Fruit fly (Drosophila melanogaster) whole organism, embryonic: ENCODE measurements around the gene Pkg21D.

ENCODE experiments used
- Adf1 ChIP-seq: fragments of 200-800 bp; sonication (Bioruptor generic); IDR thresholded peaks from 2 replicates; pipeline ENCODE4 v1.3.6; 2022; ENCODE audit warnings: missing biosample characterization, missing genetic modification characterization
- BtbVII ChIP-seq: fragments of 200-800 bp; sonication (Bioruptor generic); optimal IDR thresholded peaks from 3 replicates; lab custom pipeline; 2017; ENCODE audit warnings: missing biosample characterization, mild to moderate bottlenecking, missing genetic modification characterization
- CG10431 ChIP-seq: fragments of 200-800 bp; sonication (Bioruptor generic); optimal IDR thresholded peaks from 3 replicates; lab custom pipeline; 2018; ENCODE audit warnings: missing biosample characterization, mild to moderate bottlenecking, missing genetic modification characterization
- CG11093 ChIP-seq: fragments of 200-800 bp; sonication (Bioruptor generic); IDR thresholded peaks from 3 replicates; pipeline ENCODE4 v1.3.6; 2022; ENCODE audit warnings: missing biosample characterization, missing genetic modification characterization
- CG14014 ChIP-seq: fragments of 200-800 bp; sonication (Bioruptor generic); IDR thresholded peaks from 2 replicates; pipeline ENCODE4 v1.3.6; 2022; ENCODE audit warnings: missing biosample characterization, missing genetic modification characterization
- CG17359 ChIP-seq: fragments of 200-800 bp; sonication (Bioruptor generic); optimal IDR thresholded peaks from 3 replicates; lab custom pipeline; 2018; ENCODE audit warnings: missing biosample characterization, mild to moderate bottlenecking, missing genetic modification characterization, moderate library complexity
- CG17829 ChIP-seq: fragments of 200-800 bp; optimal IDR thresholded peaks from 2 replicates; lab custom pipeline; 2019; ENCODE audit warnings: missing biosample characterization, mild to moderate bottlenecking, missing genetic modification characterization, moderate library complexity
- CG1792 ChIP-seq: fragments of 200-800 bp; sonication (Bioruptor generic); optimal IDR thresholded peaks from 2 replicates; lab custom pipeline; 2016; ENCODE audit warnings: missing biosample characterization, missing genetic modification characterization
- CG18619 ChIP-seq: fragments of 200-800 bp; sonication (Bioruptor generic); optimal IDR thresholded peaks from 3 replicates; lab custom pipeline; 2017; ENCODE audit warnings: missing biosample characterization, mild to moderate bottlenecking, missing genetic modification characterization
- CG2116 ChIP-seq: fragments of 200-800 bp; sonication (Bioruptor generic); optimal IDR thresholded peaks from 3 replicates; lab custom pipeline; 2018; ENCODE audit warnings: missing biosample characterization, mild to moderate bottlenecking, missing genetic modification characterization
- CG2120 ChIP-seq: fragments of 200-800 bp; sonication (Bioruptor generic); optimal IDR thresholded peaks from 3 replicates; lab custom pipeline; 2016; ENCODE audit warnings: missing biosample characterization, missing genetic modification characterization
- CG30403 ChIP-seq: fragments of 200-800 bp; sonication (Bioruptor generic); optimal IDR thresholded peaks from 3 replicates; lab custom pipeline; 2016; ENCODE audit warnings: missing biosample characterization, missing genetic modification characterization
- CG3163 ChIP-seq: fragments of 200-800 bp; sonication (Bioruptor generic); optimal IDR thresholded peaks from 3 replicates; lab custom pipeline; 2016; ENCODE audit warnings: missing biosample characterization, missing genetic modification characterization
- CG4328 ChIP-seq: fragments of 200-800 bp; sonication (Bioruptor generic); optimal IDR thresholded peaks from 3 replicates; lab custom pipeline; 2017; ENCODE audit warnings: missing biosample characterization, missing genetic modification reagents, missing genetic modification characterization
- CG4820 ChIP-seq: fragments of 200-800 bp; sonication (Bioruptor generic); optimal IDR thresholded peaks from 3 replicates; lab custom pipeline; 2016; ENCODE audit warnings: missing biosample characterization, missing genetic modification characterization
- CG6654 ChIP-seq: fragments of 200-800 bp; sonication (Bioruptor generic); optimal IDR thresholded peaks from 2 replicates; lab custom pipeline; 2017; ENCODE audit warnings: missing biosample characterization, mild to moderate bottlenecking, missing genetic modification characterization
- CG6765 ChIP-seq: fragments of 200-800 bp; sonication (Bioruptor generic); optimal IDR thresholded peaks from 3 replicates; lab custom pipeline; 2017; ENCODE audit warnings: missing biosample characterization, mild to moderate bottlenecking, missing genetic modification characterization
- CG7357 ChIP-seq: fragments of 200-800 bp; sonication (Bioruptor generic); IDR thresholded peaks from 3 replicates; pipeline ENCODE4 v1.3.6; 2022; ENCODE audit warnings: missing biosample characterization, missing genetic modification characterization
- CG8359 ChIP-seq: fragments of 200-800 bp; sonication (Bioruptor generic); optimal IDR thresholded peaks from 2 replicates; lab custom pipeline; 2017; ENCODE audit warnings: missing biosample characterization, mild to moderate bottlenecking, missing genetic modification characterization, borderline replicate concordance
- Dbx ChIP-seq: fragments of 200-800 bp; sonication (Bioruptor generic); IDR thresholded peaks from 3 replicates; pipeline ENCODE4 v1.3.6; 2022; ENCODE audit warnings: missing biosample characterization, missing genetic modification characterization
- Deaf1 ChIP-seq: fragments of 200-800 bp; optimal IDR thresholded peaks from 3 replicates; lab custom pipeline; 2019; ENCODE audit warnings: missing biosample characterization, mild to moderate bottlenecking, missing genetic modification characterization, moderate library complexity
- Dek ChIP-seq: fragments of 200-800 bp; sonication (Bioruptor generic); optimal IDR thresholded peaks from 3 replicates; lab custom pipeline; 2019; ENCODE audit warnings: missing biosample characterization, mild to moderate bottlenecking, missing genetic modification characterization, moderate library complexity
- H2.0 ChIP-seq: fragments of 200-800 bp; sonication (Bioruptor generic); IDR thresholded peaks from 2 replicates; pipeline ENCODE4 v1.3.6; 2022; ENCODE audit warnings: missing biosample characterization, missing genetic modification characterization
- HHEX ChIP-seq: fragments of 200-800 bp; sonication (Bioruptor generic); optimal IDR thresholded peaks from 3 replicates; lab custom pipeline; 2017; ENCODE audit warnings: missing biosample characterization, mild to moderate bottlenecking, missing genetic modification characterization, missing genetic modification reagents
- Hey ChIP-seq: fragments of 200-800 bp; sonication (Bioruptor generic); optimal IDR thresholded peaks from 3 replicates; lab custom pipeline; 2018; ENCODE audit warnings: missing biosample characterization, mild to moderate bottlenecking, missing genetic modification characterization
- Hmx ChIP-seq: fragments of 200-800 bp; sonication (Bioruptor generic); optimal IDR thresholded peaks from 2 replicates; lab custom pipeline; 2016; ENCODE audit warnings: missing biosample characterization, missing genetic modification characterization
- Jarid2 ChIP-seq: fragments of 200-800 bp; sonication (Bioruptor generic); optimal IDR thresholded peaks from 3 replicates; lab custom pipeline; 2017; ENCODE audit warnings: mild to moderate bottlenecking, missing biosample characterization, missing genetic modification reagents, missing genetic modification characterization
- Lhr ChIP-seq: fragments of 200-800 bp; sonication (Bioruptor generic); optimal IDR thresholded peaks from 3 replicates; lab custom pipeline; 2017; ENCODE audit warnings: mild to moderate bottlenecking, missing biosample characterization, missing genetic modification reagents, missing genetic modification characterization
- Sox102F ChIP-seq: fragments of 200-800 bp; sonication (Bioruptor generic); optimal IDR thresholded peaks from 2 replicates; lab custom pipeline; 2018; ENCODE audit warnings: missing biosample characterization, mild to moderate bottlenecking, missing genetic modification characterization, moderate library complexity
- Stat92E ChIP-seq, 3 experiments: fragments of >200 bp in 2 of 3; fragments of 200-800 bp in 1 of 3; sonication (Bioruptor generic) in 1 of 3; optimal IDR thresholded peaks; 2 replicates each; lab custom pipeline; 2017 to 2019; ENCODE audit warnings: missing biosample characterization in 3 of 3, missing genetic modification characterization in 3 of 3, mild to moderate bottlenecking in 1 of 3, moderate library complexity in 1 of 3
- aop ChIP-seq: fragments of 200-800 bp; sonication (Bioruptor generic); IDR thresholded peaks from 2 replicates; pipeline ENCODE4 v1.3.6; 2022; ENCODE audit warnings: missing biosample characterization, missing genetic modification characterization
- bigmax ChIP-seq: fragments of 200-800 bp; sonication (Bioruptor generic); optimal IDR thresholded peaks from 2 replicates; lab custom pipeline; 2018; ENCODE audit warnings: missing biosample characterization, mild to moderate bottlenecking, missing genetic modification characterization
- bowl ChIP-seq: fragments of 200-800 bp; sonication (Bioruptor generic); IDR thresholded peaks from 2 replicates; pipeline ENCODE4 v1.3.6; 2022; ENCODE audit warnings: missing biosample characterization, missing genetic modification characterization
- bsh ChIP-seq, 2 experiments: fragments of 200-800 bp; sonication (Bioruptor generic); optimal IDR thresholded peaks; 2 replicates each; lab custom pipeline; 2017 to 2018; ENCODE audit warnings: mild to moderate bottlenecking in 2 of 2, missing biosample characterization in 2 of 2, missing genetic modification characterization in 2 of 2, moderate library complexity in 1 of 2
- btn ChIP-seq: fragments of 200-800 bp; sonication (Bioruptor generic); optimal IDR thresholded peaks from 2 replicates; lab custom pipeline; 2016; ENCODE audit warnings: missing biosample characterization, missing genetic modification characterization
- cg ChIP-seq: fragments of 200-800 bp; sonication (Bioruptor generic); optimal IDR thresholded peaks from 3 replicates; lab custom pipeline; 2019; ENCODE audit warnings: missing biosample characterization, mild to moderate bottlenecking, missing genetic modification characterization, moderate library complexity
- chn ChIP-seq: fragments of 200-800 bp; sonication (Bioruptor generic); optimal IDR thresholded peaks from 2 replicates; lab custom pipeline; 2016; ENCODE audit warnings: missing biosample characterization, missing genetic modification characterization
- crp ChIP-seq, 2 experiments: fragments of 200-800 bp; sonication (Bioruptor generic); optimal IDR thresholded peaks; 2 replicates in 1 of 2; 3 replicates in 1 of 2; lab custom pipeline; 2017; ENCODE audit warnings: missing biosample characterization in 2 of 2, missing genetic modification characterization in 2 of 2, mild to moderate bottlenecking in 1 of 2, moderate library complexity in 1 of 2
- dmrt99B ChIP-seq: fragments of 200-800 bp; sonication (Bioruptor generic); optimal IDR thresholded peaks from 2 replicates; lab custom pipeline; 2018; ENCODE audit warnings: missing biosample characterization, mild to moderate bottlenecking, missing genetic modification characterization, moderate library complexity
- dpn ChIP-seq, 2 experiments: fragments of 200-800 bp; sonication (Bioruptor generic); optimal IDR thresholded peaks; 3 replicates each; lab custom pipeline; 2016; ENCODE audit warnings: missing biosample characterization in 2 of 2, missing genetic modification characterization in 2 of 2
- ewg ChIP-seq: fragments of 200-800 bp; sonication (Bioruptor generic); optimal IDR thresholded peaks from 3 replicates; lab custom pipeline; 2017; ENCODE audit warnings: mild to moderate bottlenecking, missing biosample characterization, missing genetic modification reagents, missing genetic modification characterization
- grau ChIP-seq: fragments of 200-800 bp; optimal IDR thresholded peaks from 3 replicates; lab custom pipeline; 2019; ENCODE audit warnings: missing biosample characterization, mild to moderate bottlenecking, missing genetic modification characterization, moderate library complexity
- jing ChIP-seq: fragments of 200-800 bp; sonication (Bioruptor generic); optimal IDR thresholded peaks from 2 replicates; lab custom pipeline; 2018; ENCODE audit warnings: missing biosample characterization, mild to moderate bottlenecking, missing genetic modification characterization
- jumu ChIP-seq: fragments of 200-800 bp; sonication (Bioruptor generic); optimal IDR thresholded peaks from 3 replicates; lab custom pipeline; 2016; ENCODE audit warnings: missing biosample characterization, missing genetic modification characterization
- luna ChIP-seq: fragments of 200-800 bp; sonication (Bioruptor generic); optimal IDR thresholded peaks from 2 replicates; lab custom pipeline; 2016; ENCODE audit warnings: missing biosample characterization, missing genetic modification characterization
- oc ChIP-seq: fragments of 200-800 bp; sonication (Bioruptor generic); optimal IDR thresholded peaks from 2 replicates; lab custom pipeline; 2018; ENCODE audit warnings: missing biosample characterization, mild to moderate bottlenecking, missing genetic modification characterization, moderate library complexity
- pum ChIP-seq: fragments of 200-800 bp; sonication (Bioruptor generic); optimal IDR thresholded peaks from 2 replicates; lab custom pipeline; 2016; ENCODE audit warnings: missing biosample characterization, missing genetic modification characterization
- ssp ChIP-seq: fragments of 200-800 bp; sonication (Bioruptor generic); IDR thresholded peaks from 2 replicates; pipeline ENCODE4 v1.3.6; 2022; ENCODE audit warnings: missing biosample characterization, missing genetic modification characterization
- toy ChIP-seq: fragments of 200-800 bp; sonication (Bioruptor generic); IDR thresholded peaks from 2 replicates; pipeline ENCODE4 v1.3.6; 2022; ENCODE audit warnings: missing biosample characterization, missing genetic modification characterization
- tx ChIP-seq: fragments of 200-800 bp; sonication (Bioruptor generic); optimal IDR thresholded peaks from 2 replicates; lab custom pipeline; 2016; ENCODE audit warnings: missing biosample characterization, missing genetic modification characterization
- wor ChIP-seq: fragments of 200-800 bp; sonication (Bioruptor generic); IDR thresholded peaks from 2 replicates; pipeline ENCODE4 v1.3.6; 2022; ENCODE audit warnings: missing biosample characterization, missing genetic modification characterization
- yki ChIP-seq: fragments of >200 bp; optimal IDR thresholded peaks from 3 replicates; lab custom pipeline; 2018

Gene Pkg21D

dm6 chr2L:837989-838388, 47.4 kb upstream of the Pkg21D start (continued):
- TF ChIP-seq aop (GFP tag; lab: Robert Waterston, UW): no peak
- no peak for TF ChIP-seq CG6654
- TF ChIP-seq toy: no peak
- TF ChIP-seq ssp (GFP tag; lab: Robert Waterston, UW): no peak
- no peak for TF ChIP-seq BtbVII (GFP tag; lab: Kevin White, UChicago)
- TF ChIP-seq Adf1 (GFP tag; lab: Robert Waterston, UW): no peak
- TF ChIP-seq Sox102F: peak; percentile 67
- TF ChIP-seq dpn (GFP tag; optimal IDR thresholded peaks at IDR 0.05; lab: Kevin White, UChicago): peak in 1 of 2 experiments; percentile 27
- no peak for TF ChIP-seq cg (GFP tag; lab: Kevin White, UChicago)
- no peak for TF ChIP-seq wor (GFP tag; lab: Robert Waterston, UW)
- peak; percentile 59 for TF ChIP-seq CG2120 (GFP tag; lab: Kevin White, UChicago)
- TF ChIP-seq Deaf1 (tag; lab: Kevin White, UChicago): no peak
- TF ChIP-seq Dek (tag; lab: Kevin White, UChicago): no peak
- TF ChIP-seq Lhr: no peak
- TF ChIP-seq CG1792 (GFP tag; lab: Kevin White, UChicago): no peak
- peak; percentile 35 for TF ChIP-seq dmrt99B (tag; lab: Kevin White, UChicago)
- peak; percentile 38 for TF ChIP-seq CG30403 (GFP tag; lab: Kevin White, UChicago)
- no peak for TF ChIP-seq yki (lab: Kevin White, UChicago)
- TF ChIP-seq CG18619: no peak
- TF ChIP-seq btn (GFP tag; lab: Kevin White, UChicago): no peak
- no peak for TF ChIP-seq grau (tag; lab: Kevin White, UChicago)
- TF ChIP-seq CG2116 (GFP tag; lab: Kevin White, UChicago): no peak
- peak; percentile 64 for TF ChIP-seq chn (GFP tag; lab: Kevin White, UChicago)
- no peak for TF ChIP-seq bowl
- TF ChIP-seq jing (GFP tag; lab: Kevin White, UChicago): no peak
- TF ChIP-seq CG10431 (GFP tag; lab: Kevin White, UChicago): no peak
- TF ChIP-seq Jarid2: no peak
- no peak for TF ChIP-seq HHEX (GFP tag; lab: Kevin White, UChicago)
- no peak for TF ChIP-seq Hey (tag; lab: Kevin White, UChicago)
- TF ChIP-seq jumu (GFP tag; lab: Kevin White, UChicago): peak; percentile 42
- TF ChIP-seq bigmax: no peak
- no peak for TF ChIP-seq CG4820 (GFP tag; lab: Kevin White, UChicago)
- TF ChIP-seq CG6765 (GFP tag; lab: Kevin White, UChicago): no peak
- TF ChIP-seq Hmx (GFP tag; lab: Kevin White, UChicago): no peak
- TF ChIP-seq luna (GFP tag; lab: Kevin White, UChicago): no peak
- TF ChIP-seq crp (GFP tag; optimal IDR thresholded peaks at IDR 0.05; lab: Kevin White, UChicago): no peak
- TF ChIP-seq CG14014 (GFP tag; lab: Robert Waterston, UW): peak; percentile 30; the same call in 1 of the 2 replicates
- TF ChIP-seq CG4328 (GFP tag; lab: Kevin White, UChicago): no peak
- TF ChIP-seq H2.0 (GFP tag; lab: Robert Waterston, UW): no peak
- TF ChIP-seq CG11093 (GFP tag; lab: Robert Waterston, UW): no peak
- TF ChIP-seq oc: no peak
- peak; percentile 15 to 75 for TF ChIP-seq bsh (GFP tag; optimal IDR thresholded peaks at IDR 0.05; lab: Kevin White, UChicago)
- no peak for TF ChIP-seq CG8359 (GFP tag; lab: Kevin White, UChicago)
- TF ChIP-seq Dbx: no peak
- no peak for TF ChIP-seq CG17829 (tag; lab: Kevin White, UChicago)
- no peak for TF ChIP-seq CG3163 (GFP tag; lab: Kevin White, UChicago)
- TF ChIP-seq pum: no peak
- TF ChIP-seq ewg (GFP tag; lab: Kevin White, UChicago): no peak
- peak; percentile 0 for TF ChIP-seq CG17359 (tag; lab: Kevin White, UChicago)
- no peak for TF ChIP-seq CG7357 (GFP tag; lab: Robert Waterston, UW)
- no peak for TF ChIP-seq Stat92E (GFP tag; optimal IDR thresholded peaks at IDR 0.05; lab: Kevin White, UChicago)
- no peak for TF ChIP-seq tx (GFP tag; lab: Kevin White, UChicago)
